Worm (Caenorhabditis elegans): Measurements from ENCODE around the gene tag-322.

The tag-322 gene

DNA sequence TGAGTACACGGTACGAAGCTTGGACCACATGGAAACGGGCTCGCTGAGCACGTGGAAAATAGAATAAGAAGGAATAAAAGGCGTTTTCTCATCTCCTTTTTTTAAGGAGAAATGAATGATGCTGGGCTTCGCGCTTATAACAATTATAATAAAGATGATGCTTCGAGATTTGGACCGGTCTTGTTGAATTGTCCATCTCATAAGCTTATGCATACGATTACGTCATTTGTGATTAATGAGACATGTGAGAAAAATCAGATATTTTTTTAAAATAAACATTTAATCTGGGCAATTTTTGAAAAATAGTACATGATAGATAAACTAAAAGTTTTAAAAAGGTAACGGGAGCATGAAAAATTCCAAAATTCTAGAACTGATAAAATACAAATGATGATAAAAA, 28.1 kb downstream of the tag-322 start, which contains the start of gene C46A5.4:
Gene C46A5.4, minus strand, starts transcription at position 101 of the 400 bp plus-strand sequence.
- TF ChIP-seq blmp-1 (tag; optimal IDR thresholded peaks at IDR 0.05): no peak
- no peak for TF ChIP-seq lin-39 (tag; optimal IDR thresholded peaks at IDR 0.05)
- no peak for TF ChIP-seq lin-15B (tag; optimal IDR thresholded peaks at IDR 0.05)
- TF ChIP-seq ceh-63 (GFP tag; optimal IDR thresholded peaks at IDR 0.05): no peak
- TF ChIP-seq unc-30 (tag; optimal IDR thresholded peaks at IDR 0.05): no peak
- TF ChIP-seq grh-1 (GFP tag; IDR thresholded peaks at IDR 0.05): no peak
- TF ChIP-seq isw-1 (GFP tag; IDR thresholded peaks at IDR 0.05): no peak
- TF ChIP-seq dsc-1 (tag; optimal IDR thresholded peaks at IDR 0.05): no peak
- TF ChIP-seq skn-1 (tag; optimal IDR thresholded peaks at IDR 0.05): no peak
- no peak for TF ChIP-seq tlp-1 (tag; optimal IDR thresholded peaks at IDR 0.05)
- no peak for TF ChIP-seq nhr-90 (tag; optimal IDR thresholded peaks at IDR 0.05; ENCODE audit: poor library complexity)

DNA sequence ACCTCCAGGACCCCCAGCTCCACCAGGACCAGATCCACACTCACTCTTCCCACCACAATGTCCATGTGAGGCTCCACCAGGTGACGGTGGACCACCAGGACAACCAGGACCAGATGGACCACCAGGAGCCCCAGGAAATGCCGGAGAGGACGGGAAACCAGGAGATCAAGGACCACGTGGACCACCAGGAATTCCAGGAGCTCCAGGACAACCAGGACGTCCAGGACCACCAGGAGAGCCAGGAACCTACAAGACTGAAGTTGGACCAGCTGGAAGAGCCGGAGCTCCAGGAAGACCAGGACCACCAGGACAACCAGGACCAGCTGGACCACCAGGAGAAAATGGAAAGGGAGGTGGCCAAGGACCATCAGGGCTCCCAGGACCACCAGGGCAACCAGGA, 31.2 kb downstream of the tag-322 start:
- TF ChIP-seq mep-1 (tag; optimal IDR thresholded peaks at IDR 0.05) (no peak), fkh-8 (tag; optimal IDR thresholded peaks at IDR 0.05) (no peak), xbp-1 (tag; optimal IDR thresholded peaks at IDR 0.05) (no peak), sup-37 (GFP tag; optimal IDR thresholded peaks at IDR 0.05) (no peak), zip-4 (GFP tag; optimal IDR thresholded peaks at IDR 0.05) (no peak), unc-30 (tag; optimal IDR thresholded peaks at IDR 0.05) (no peak), egl-13 (tag; optimal IDR thresholded peaks at IDR 0.05) (no peak), pax-3 (tag; optimal IDR thresholded peaks at IDR 0.05) (no peak), mdl-1 (tag; optimal IDR thresholded peaks at IDR 0.05) (no peak), ztf-4 (tag; optimal IDR thresholded peaks at IDR 0.05) (no peak), mab-9 (GFP tag; IDR thresholded peaks at IDR 0.05) (no peak), zag-1 (tag; optimal IDR thresholded peaks at IDR 0.05) (no peak), tlp-1 (tag; optimal IDR thresholded peaks at IDR 0.05) (no peak), egl-27 (tag; optimal IDR thresholded peaks at IDR 0.05) (no peak), nhr-47 (tag; optimal IDR thresholded peaks at IDR 0.05) (no peak)

DNA sequence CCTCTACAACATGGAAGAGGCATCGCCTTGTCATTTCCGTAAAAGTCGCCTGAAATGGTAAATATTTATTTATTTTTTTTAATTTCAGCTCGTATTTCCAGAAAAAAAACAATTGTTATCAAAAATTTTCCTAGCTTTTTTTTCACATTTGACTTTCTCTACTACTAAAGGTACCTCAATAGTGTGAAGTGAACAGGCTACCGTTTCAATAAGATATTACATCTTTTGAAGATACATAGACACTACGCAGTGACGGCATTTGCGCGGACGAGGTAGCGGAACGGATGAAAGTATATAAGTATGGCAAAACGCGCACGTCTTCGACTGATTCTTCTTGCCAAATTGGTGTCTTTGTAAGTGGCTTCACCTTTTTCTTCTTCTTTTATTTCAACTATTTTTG, 32.2 kb downstream of the tag-322 start, which contains the start of gene col-14:
Gene col-14, plus strand, starts transcription at position 301 of the 400 bp plus-strand sequence.
- TF ChIP-seq F16B12.6 (tag; optimal IDR thresholded peaks at IDR 0.05) (no peak), unc-62 (GFP tag; optimal IDR thresholded peaks at IDR 0.05) (no peak), tlp-1 (tag; optimal IDR thresholded peaks at IDR 0.05) (no peak), efl-1 (optimal IDR thresholded peaks at IDR 0.05) (no peak), efl-1 (GFP tag; optimal IDR thresholded peaks at IDR 0.05 in 1 of 2) (peak in 1 of 2 experiments; percentile 14)

DNA sequence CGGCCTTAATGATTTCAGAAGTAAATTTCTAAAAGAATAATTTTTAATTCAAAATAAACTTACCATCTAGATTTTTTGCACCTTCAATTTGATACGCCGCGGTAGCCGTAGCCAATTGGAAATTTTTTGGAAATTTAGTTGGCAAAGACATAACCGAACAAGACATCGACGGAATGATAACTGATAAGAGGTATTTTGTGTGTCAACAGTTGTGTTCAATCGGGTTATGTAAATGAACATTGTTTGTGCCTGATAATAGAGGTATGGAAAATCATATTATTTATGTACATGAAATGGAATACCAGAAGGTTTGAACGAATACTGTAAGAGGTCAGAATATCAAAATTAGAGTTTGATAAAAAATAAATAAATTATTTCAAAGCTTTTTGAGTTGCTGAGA, 37.5 kb downstream of the tag-322 start, which contains the start of gene klo-1:
Gene klo-1, minus strand, starts transcription at position 388 of the 400 bp plus-strand sequence.
- TF ChIP-seq Y116A8C.19 (tag; optimal IDR thresholded peaks at IDR 0.05; ENCODE audit: borderline replicate concordance): no peak
- no peak for TF ChIP-seq rnt-1 (tag; optimal IDR thresholded peaks at IDR 0.05)
- TF ChIP-seq elt-2 (tag; optimal IDR thresholded peaks at IDR 0.05): peak; percentile 49

DNA sequence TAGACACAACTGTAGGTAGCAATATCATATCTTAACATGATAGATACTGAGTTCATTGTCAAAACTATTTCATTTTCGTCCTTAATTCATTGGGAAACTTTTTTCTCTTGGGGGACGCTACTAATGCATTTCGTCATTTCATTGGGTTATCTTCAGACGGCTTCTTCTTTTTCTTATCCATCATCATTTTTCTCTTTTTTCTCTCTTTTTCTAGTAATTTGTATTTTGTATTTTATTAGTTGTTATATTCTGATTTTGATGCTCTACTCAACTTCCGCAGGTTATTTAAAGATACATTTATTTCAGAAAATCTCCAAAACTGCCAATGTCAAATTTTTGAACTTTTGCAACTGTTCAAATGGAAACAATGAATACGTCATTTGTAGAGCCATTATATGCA, 41.8 kb downstream of the tag-322 start, which contains the start of gene npr-35:
Gene npr-35, plus strand, starts transcription at position 301 of the 400 bp plus-strand sequence.
- TF ChIP-seq vab-15 (tag; optimal IDR thresholded peaks at IDR 0.05) (no peak), lir-3 (tag; optimal IDR thresholded peaks at IDR 0.05; ENCODE audit: poor library complexity) (no peak), sptf-1 (tag; optimal IDR thresholded peaks at IDR 0.05) (no peak), nhr-20 (tag; optimal IDR thresholded peaks at IDR 0.05) (no peak), ets-5 (GFP tag; IDR thresholded peaks at IDR 0.05) (no peak), fos-1 (tag; optimal IDR thresholded peaks at IDR 0.05) (no peak), nhr-12 (tag; optimal IDR thresholded peaks at IDR 0.05) (no peak)
